Worm (Caenorhabditis elegans): ENCODE measurements around the gene bgal-2.

bgal-2 gene

DNA sequence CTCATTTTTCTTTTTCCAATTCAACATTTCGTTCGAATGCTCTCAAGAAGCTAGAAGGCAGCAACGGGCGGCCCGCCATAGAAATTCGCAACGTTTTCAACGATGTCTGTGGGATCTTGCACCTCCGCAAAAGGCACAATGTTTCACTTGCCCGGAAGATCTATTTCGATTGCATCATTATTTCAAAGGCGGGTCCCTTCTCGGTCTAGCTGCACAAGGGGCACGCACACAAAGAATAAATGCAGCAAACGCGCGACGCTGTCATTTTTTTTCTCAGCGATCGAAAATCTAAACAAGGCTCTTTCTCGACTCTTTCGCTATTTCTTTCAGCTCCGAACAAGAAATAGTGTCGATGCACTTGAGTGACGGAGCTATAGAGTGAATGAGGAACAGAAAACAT is 39.2 kb upstream of the bgal-2 start (continued):
- peak; percentile 42 for TF ChIP-seq rbr-2 (tag; optimal IDR thresholded peaks at IDR 0.05)
- TF ChIP-seq snpc-1.2 (GFP tag; IDR thresholded peaks at IDR 0.05) = no peak
- TF ChIP-seq ceh-82 (tag; optimal IDR thresholded peaks at IDR 0.05) = no peak
- TF ChIP-seq madf-5 (GFP tag; IDR thresholded peaks at IDR 0.05) = no peak
- TF ChIP-seq F37D6.2 (tag; optimal IDR thresholded peaks at IDR 0.05) = peak; percentile 3
- TF ChIP-seq madf-9 (GFP tag; conservative IDR thresholded peaks at IDR 0.05) = no peak

DNA sequence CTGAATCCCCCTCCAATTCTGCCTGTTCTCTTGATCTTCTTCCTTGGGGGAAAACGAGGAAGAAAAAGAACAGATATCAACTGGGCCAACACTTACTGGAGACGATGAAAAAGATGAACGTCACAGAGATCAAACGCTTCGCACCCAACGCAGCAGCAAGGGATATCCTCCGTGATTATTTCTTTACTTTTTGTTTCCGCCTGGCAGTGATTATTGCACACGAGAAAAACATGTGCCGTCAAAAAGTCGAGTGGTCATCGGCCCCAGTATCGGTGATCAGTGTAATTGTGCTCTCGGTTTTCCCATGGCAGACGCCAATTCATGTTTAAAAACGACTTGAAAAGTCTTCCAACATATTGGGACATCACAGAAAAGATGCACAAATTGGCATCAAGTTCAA is 38.7 kb upstream of the bgal-2 start:
- TF ChIP-seq nhr-11 (tag; optimal IDR thresholded peaks at IDR 0.05) (peak; percentile 77), dpl-1 (GFP tag; optimal IDR thresholded peaks at IDR 0.05) (no peak), nhr-28 (tag; optimal IDR thresholded peaks at IDR 0.05) (peak; percentile 0), mes-2 (tag; optimal IDR thresholded peaks at IDR 0.05; ENCODE audit: poor library complexity, severe bottlenecking) (no peak), zag-1 (tag; optimal IDR thresholded peaks at IDR 0.05) (no peak), Y5F2A.4 (GFP tag; optimal IDR thresholded peaks at IDR 0.05) (no peak), ama-1 (optimal IDR thresholded peaks at IDR 0.05) (no peak), lim-7 (GFP tag; IDR thresholded peaks at IDR 0.05) (no peak), dmd-6 (GFP tag; IDR thresholded peaks at IDR 0.05) (0 out of 2 replicates have a peak, but pooled peaks have one; percentile 11), ztf-11 (tag; optimal IDR thresholded peaks at IDR 0.05) (no peak), nhr-76 (tag; optimal IDR thresholded peaks at IDR 0.05) (no peak), mxl-2 (GFP tag; conservative IDR thresholded peaks at IDR 0.05) (peak; percentile 40; the same call in 1 of the 2 replicates), daf-16 (GFP tag; optimal IDR thresholded peaks at IDR 0.05) (peak in 1 of 2 experiments; percentile 50), daf-16 (tag; optimal IDR thresholded peaks at IDR 0.05) (no peak), nhr-25 (tag; optimal IDR thresholded peaks at IDR 0.05; ENCODE audit: borderline replicate concordance, insufficient read depth) (no peak), hlh-30 (tag; optimal IDR thresholded peaks at IDR 0.05; ENCODE audit: insufficient read depth) (peak; percentile 74), lin-1 (GFP tag; IDR thresholded peaks at IDR 0.05) (no peak), mdl-1 (tag; optimal IDR thresholded peaks at IDR 0.05) (peak in 1 of 2 experiments; percentile 93), madf-9 (GFP tag; conservative IDR thresholded peaks at IDR 0.05) (0 out of 2 replicates have a peak, but pooled peaks have one; percentile 8), hif-1 (tag; optimal IDR thresholded peaks at IDR 0.05) (peak in 1 of 2 experiments; percentile 4), F44E2.7 (GFP tag; IDR thresholded peaks at IDR 0.05) (no peak), Y105C5A.15 (GFP tag; IDR thresholded peaks at IDR 0.05) (no peak), hlh-11 (tag; optimal IDR thresholded peaks at IDR 0.05) (peak; percentile 70), nhr-6 (tag; optimal IDR thresholded peaks at IDR 0.05) (no peak), pha-4 (GFP tag; IDR thresholded peaks at IDR 0.05) (no peak), pha-4 (tag; optimal IDR thresholded peaks at IDR 0.05) (no peak)

DNA sequence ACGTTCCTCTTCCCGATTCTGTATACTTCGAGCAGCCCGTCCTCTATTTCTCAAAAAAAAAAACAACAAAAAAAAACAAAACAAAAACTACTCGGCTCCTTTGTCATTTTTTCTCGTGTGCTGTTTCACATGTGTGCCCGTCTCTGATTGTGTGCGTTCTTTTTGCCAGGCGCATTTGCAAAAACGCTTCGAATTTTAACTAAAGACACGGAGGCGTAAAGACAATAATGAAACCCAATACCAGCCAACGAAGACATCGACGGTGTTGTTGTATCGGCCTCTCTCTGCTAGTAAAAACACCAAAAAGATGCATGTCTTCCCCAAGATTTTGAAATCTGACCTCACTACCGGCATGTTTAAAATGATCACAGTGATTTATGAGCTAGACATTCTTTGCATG is 37.4 kb upstream of the bgal-2 start:
- TF ChIP-seq ama-1 (optimal IDR thresholded peaks at IDR 0.05) = peak; percentile 46
- TF ChIP-seq Y5F2A.4 (GFP tag; optimal IDR thresholded peaks at IDR 0.05) = no peak
- TF ChIP-seq unc-62 (GFP tag; optimal IDR thresholded peaks at IDR 0.05 in 1 of 2) = peak in 1 of 2 experiments; percentile 31
- TF ChIP-seq unc-62 (tag; optimal IDR thresholded peaks at IDR 0.05) = no peak
- no peak for TF ChIP-seq pha-4 (GFP tag; IDR thresholded peaks at IDR 0.05)
- peak; percentile 34 for TF ChIP-seq pha-4 (tag; optimal IDR thresholded peaks at IDR 0.05)
- TF ChIP-seq mxl-2 (GFP tag; conservative IDR thresholded peaks at IDR 0.05) = no peak
- TF ChIP-seq hif-1 (tag; optimal IDR thresholded peaks at IDR 0.05) = peak in 1 of 2 experiments; percentile 64
- no peak for TF ChIP-seq R02D3.7 (tag; optimal IDR thresholded peaks at IDR 0.05)
- TF ChIP-seq hlh-30 (tag; optimal IDR thresholded peaks at IDR 0.05; ENCODE audit: insufficient read depth) = peak; percentile 54
- TF ChIP-seq mdl-1 (tag; optimal IDR thresholded peaks at IDR 0.05) = peak in 1 of 2 experiments; percentile 89
- peak; percentile 97 for TF ChIP-seq aha-1 (tag)
- peak; percentile 7 for TF ChIP-seq dve-1 (tag; optimal IDR thresholded peaks at IDR 0.05; ENCODE audit: insufficient read depth)
- TF ChIP-seq hmg-1.1 (GFP tag; IDR thresholded peaks at IDR 0.05) = 0 out of 2 replicates have a peak, but pooled peaks have one; percentile 11
- TF ChIP-seq lin-38 (GFP tag; IDR thresholded peaks at IDR 0.05) = peak; percentile 29; the same call in 1 of the 2 replicates
- TF ChIP-seq lsy-2 (tag; optimal IDR thresholded peaks at IDR 0.05) = peak in 1 of 2 experiments; percentile 14
- no peak for TF ChIP-seq tag-97 (GFP tag; IDR thresholded peaks at IDR 0.05)
- TF ChIP-seq egl-27 (tag; optimal IDR thresholded peaks at IDR 0.05) = no peak
- TF ChIP-seq mdt-29 (GFP tag; IDR thresholded peaks at IDR 0.05) = 0 out of 2 replicates have a peak, but pooled peaks have one; percentile 4

Measured in whole organism, L4 larva.